Fruit fly (Drosophila melanogaster) Kc167 (cell line): ENCODE measurements around the gene CG17300.

Experiments used
- Myc ChIP-seq: fragments of >200 bp; optimal IDR thresholded peaks from 2 replicates; lab custom pipeline; 2017; ENCODE audit warnings: missing external identifiers
- Sin3A ChIP-seq: fragments of >200 bp; optimal IDR thresholded peaks from 2 replicates; lab custom pipeline; 2018; ENCODE audit warnings: missing external identifiers
- psq ChIP-seq: fragments of >200 bp; optimal IDR thresholded peaks from 2 replicates; lab custom pipeline; 2017; ENCODE audit warnings: missing external identifiers

DNA sequence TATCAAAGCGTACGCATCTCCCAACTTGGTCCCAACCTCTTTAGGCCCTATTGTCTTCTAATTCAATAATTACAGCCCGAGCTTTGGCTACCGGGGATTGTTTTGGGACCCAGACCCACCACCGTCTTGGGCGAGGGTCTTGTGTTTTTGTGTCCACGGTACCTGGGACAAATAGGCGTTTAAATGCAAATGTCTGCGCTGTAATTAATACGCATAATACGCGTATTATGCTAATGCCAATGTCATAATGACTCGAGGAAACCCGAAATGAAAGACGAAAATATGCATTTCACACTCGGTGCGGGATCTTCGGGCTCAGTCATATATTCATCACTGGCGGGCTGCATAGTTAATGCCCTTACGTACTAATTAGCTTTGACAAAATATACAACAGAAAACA is 22.7 kb downstream of the CG17300 start:
- TF ChIP-seq Myc (lab: Kevin White, UChicago): no peak
- TF ChIP-seq psq (lab: Kevin White, UChicago): no peak
- TF ChIP-seq Sin3A (lab: Kevin White, UChicago): no peak
